Fruit fly (Drosophila melanogaster): Measurements from ENCODE around the gene CG18549.
A peak's percentile ranks its signal among the peaks of the same experiment; 100 is the strongest.
"Not testable (repeated sequence)": the region's sequence is repeated elsewhere in the genome, so short reads cannot be mapped to it uniquely, and the experiment has no call there.

CG18549 gene

dm6 chr3R:12477239-12477865 lies 28.3 kb downstream of the CG18549 start:
- peak; percentile 43 for TF ChIP-seq Med (GFP tag)
- TF ChIP-seq cg (GFP tag; optimal IDR thresholded peaks at IDR 0.05) = peak; percentile 41
- TF ChIP-seq Gug (GFP tag; IDR thresholded peaks at IDR 0.05) = peak; percentile 53; the same call in 1 of the 4 replicates
- peak; percentile 61 for TF ChIP-seq sens (GFP tag)
- peak; percentile 15 for TF ChIP-seq yki (optimal IDR thresholded peaks at IDR 0.05)
- peak; percentile 63 for TF ChIP-seq Tbp (GFP tag; optimal IDR thresholded peaks at IDR 0.05)
- peak; percentile 11 for TF ChIP-seq nom (GFP tag; optimal IDR thresholded peaks at IDR 0.05)
- TF ChIP-seq Trl (optimal IDR thresholded peaks at IDR 0.05) = peak; percentile 71 to 86
- TF ChIP-seq Trl (GFP tag; optimal IDR thresholded peaks at IDR 0.05) = not testable (repeated sequence)
- peak; percentile 4 for TF ChIP-seq sug (tag; optimal IDR thresholded peaks at IDR 0.05)
- TF ChIP-seq onecut (GFP tag; IDR thresholded peaks at IDR 0.05) = peak; percentile 71
- peak; percentile 36 for TF ChIP-seq Deaf1 (tag; optimal IDR thresholded peaks at IDR 0.05)
- peak; percentile 44 for TF ChIP-seq CTCF (GFP tag; optimal IDR thresholded peaks at IDR 0.05)
- TF ChIP-seq CG5180 (GFP tag; optimal IDR thresholded peaks at IDR 0.05) = peak; percentile 91
- TF ChIP-seq Jarid2 (GFP tag; optimal IDR thresholded peaks at IDR 0.05) = peak; percentile 88
- peak; percentile 18 for TF ChIP-seq Blimp-1 (GFP tag; optimal IDR thresholded peaks at IDR 0.05)

dm6 chr3R:12502210-12502609 lies 53.1 kb downstream of the CG18549 start, which contains the start of gene Hsp70Bbb:
Hsp70Bbb (plus strand) TSS chr3R:12502510.
- TF ChIP-seq PHDP (tag; optimal IDR thresholded peaks at IDR 0.05); pfk (GFP tag; optimal IDR thresholded peaks at IDR 0.05); Ets97D (GFP tag; optimal IDR thresholded peaks at IDR 0.05): not testable (repeated sequence)

- not testable (repeated sequence) for TF ChIP-seq disco-r (GFP tag; optimal IDR thresholded peaks at IDR 0.05); gcm2 (GFP tag; optimal IDR thresholded peaks at IDR 0.05); HLH4C (GFP tag; IDR thresholded peaks at IDR 0.05; ENCODE audit: partially characterized antibody)
These were observed 56.4 kb downstream of the CG18549 start, which contains the start of gene Hsp70Bb for dm6 chr3R:12505493-12505892. Hsp70Bb (plus strand) TSS chr3R:12505793.

Measured in whole organism, embryonic.